Fruit fly (Drosophila melanogaster): ENCODE results near the gene CG32856.

CG32856 gene

dm6 chr3R:15927172-15927571, 38.0 kb downstream of the CG32856 start (continued):
- no peak for TF ChIP-seq Dfd (GFP tag; optimal IDR thresholded peaks at IDR 0.05)
- TF ChIP-seq Mes4 (GFP tag; optimal IDR thresholded peaks at IDR 0.05): no peak
- TF ChIP-seq CG2678 (tag; optimal IDR thresholded peaks at IDR 0.05): peak; percentile 51
- TF ChIP-seq Sox102F (GFP tag; optimal IDR thresholded peaks at IDR 0.05): peak; percentile 53
- no peak for TF ChIP-seq CG11085 (GFP tag; IDR thresholded peaks at IDR 0.05)
- 0 out of 3 replicates have a peak, but pooled peaks have one; percentile 29 for TF ChIP-seq ase (GFP tag; IDR thresholded peaks at IDR 0.05)
- TF ChIP-seq CG3163 (GFP tag; optimal IDR thresholded peaks at IDR 0.05): no peak
- no peak for TF ChIP-seq CG17328 (GFP tag; IDR thresholded peaks at IDR 0.05)
- peak; percentile 32 for TF ChIP-seq CG9437 (GFP tag; optimal IDR thresholded peaks at IDR 0.05)
- TF ChIP-seq CG12299 (tag; optimal IDR thresholded peaks at IDR 0.05): no peak
- TF ChIP-seq Scr (GFP tag; IDR thresholded peaks at IDR 0.05; ENCODE audit: partially characterized antibody): no peak
- no peak for TF ChIP-seq ham (GFP tag; IDR thresholded peaks at IDR 0.05)
- TF ChIP-seq HmgZ (tag; optimal IDR thresholded peaks at IDR 0.05): no peak
- TF ChIP-seq CG13424 (tag; optimal IDR thresholded peaks at IDR 0.05): peak; percentile 44
- no peak for TF ChIP-seq ewg (GFP tag; optimal IDR thresholded peaks at IDR 0.05)
- no peak for TF ChIP-seq CG12236 (GFP tag; optimal IDR thresholded peaks at IDR 0.05)
- peak; percentile 3 for TF ChIP-seq run (tag; optimal IDR thresholded peaks at IDR 0.05)
- TF ChIP-seq danr (GFP tag; IDR thresholded peaks at IDR 0.05): no peak
- TF ChIP-seq wor (GFP tag; IDR thresholded peaks at IDR 0.05): 0 out of 2 replicates have a peak, but pooled peaks have one; percentile 19
- no peak for TF ChIP-seq CG5245 (GFP tag; optimal IDR thresholded peaks at IDR 0.05)
- no peak for TF ChIP-seq kah (GFP tag; optimal IDR thresholded peaks at IDR 0.05)
- TF ChIP-seq CkIIα-i1 (GFP tag; IDR thresholded peaks at IDR 0.05): no peak
- TF ChIP-seq pan (optimal IDR thresholded peaks at IDR 0.05): no peak
- TF ChIP-seq pan (GFP tag; optimal IDR thresholded peaks at IDR 0.05 in 1 of 2, IDR thresholded peaks at IDR 0.05 in 1 of 2): no peak
- TF ChIP-seq vvl (GFP tag; IDR thresholded peaks at IDR 0.05): peak; percentile 70
- TF ChIP-seq dati (GFP tag; IDR thresholded peaks at IDR 0.05): no peak
- TF ChIP-seq CG12942 (GFP tag; optimal IDR thresholded peaks at IDR 0.05): no peak
- no peak for TF ChIP-seq ERR (GFP tag; optimal IDR thresholded peaks at IDR 0.05)
- no peak for TF ChIP-seq croc (GFP tag; conservative IDR thresholded peaks at IDR 0.05)
- no peak for TF ChIP-seq kay (GFP tag; optimal IDR thresholded peaks at IDR 0.05)
- TF ChIP-seq nom (GFP tag; optimal IDR thresholded peaks at IDR 0.05): no peak
- peak; percentile 8 for TF ChIP-seq CG10543 (GFP tag; optimal IDR thresholded peaks at IDR 0.05)
- no peak for TF ChIP-seq CG34422 (GFP tag; IDR thresholded peaks at IDR 0.05)
- no peak for TF ChIP-seq tx (GFP tag; optimal IDR thresholded peaks at IDR 0.05)
- TF ChIP-seq CG13296 (GFP tag; optimal IDR thresholded peaks at IDR 0.05): peak; percentile 14
- no peak for TF ChIP-seq ato (GFP tag; IDR thresholded peaks at IDR 0.05; ENCODE audit: partially characterized antibody)
- no peak for TF ChIP-seq CG8089 (GFP tag; optimal IDR thresholded peaks at IDR 0.05)
- TF ChIP-seq HmgD (GFP tag; optimal IDR thresholded peaks at IDR 0.05): no peak
- no peak for TF ChIP-seq CG4282 (GFP tag; optimal IDR thresholded peaks at IDR 0.05)
- peak; percentile 29 for TF ChIP-seq CG4707 (GFP tag; optimal IDR thresholded peaks at IDR 0.05)
- no peak for TF ChIP-seq br (optimal IDR thresholded peaks at IDR 0.05)
- TF ChIP-seq CG6683 (GFP tag; optimal IDR thresholded peaks at IDR 0.05): no peak
- TF ChIP-seq CG11560 (tag; IDR thresholded peaks at IDR 0.05): no peak
- TF ChIP-seq sim (GFP tag; IDR thresholded peaks at IDR 0.05): no peak
- TF ChIP-seq CG6689 (GFP tag; IDR thresholded peaks at IDR 0.05): 0 out of 2 replicates have a peak, but pooled peaks have one; percentile 30
- no peak for TF ChIP-seq H15 (GFP tag; IDR thresholded peaks at IDR 0.05)
- no peak for TF ChIP-seq Hsf (GFP tag; optimal IDR thresholded peaks at IDR 0.05)
- no peak for TF ChIP-seq Asciz (GFP tag; optimal IDR thresholded peaks at IDR 0.05)
- TF ChIP-seq stwl (tag; optimal IDR thresholded peaks at IDR 0.05): no peak
- TF ChIP-seq CG10321 (GFP tag; IDR thresholded peaks at IDR 0.05): no peak
- peak; percentile 32; the same call in 1 of the 3 replicates for TF ChIP-seq CG11695 (GFP tag; IDR thresholded peaks at IDR 0.05)
- no peak for TF ChIP-seq luna (GFP tag; optimal IDR thresholded peaks at IDR 0.05)
- no peak for TF ChIP-seq CG9797 (GFP tag; optimal IDR thresholded peaks at IDR 0.05)

Data from whole organism, embryonic.